Worm (Caenorhabditis elegans) whole organism, young adult: ENCODE measurements around the gene gei-3.

Experiments used
- K12H6.12 ChIP-seq: fragments of 200-800 bp; sonication (Bioruptor generic); optimal IDR thresholded peaks from 2 replicates; lab custom pipeline; 2018; ENCODE audit warnings: mild to moderate bottlenecking, missing genetic modification characterization, missing compliant biosample characterization
- Y53F4B.3 ChIP-seq: fragments of 200-800 bp; sonication (Bioruptor generic); IDR thresholded peaks from 2 replicates; pipeline ENCODE4 v1.3.6; 2022; ENCODE audit warnings: missing genetic modification reagents, missing genetic modification characterization, missing compliant biosample characterization
- Y53G8AR.9 ChIP-seq: fragments of 200-800 bp; sonication (Bioruptor generic); conservative IDR thresholded peaks from 2 replicates; pipeline ENCODE4 v1.3.6; 2022; ENCODE audit warnings: missing genetic modification reagents, missing genetic modification characterization, missing compliant biosample characterization
- Y56A3A.18 ChIP-seq: fragments of 200-800 bp; sonication (Bioruptor generic); IDR thresholded peaks from 2 replicates; pipeline ENCODE4 v1.3.6; 2022; ENCODE audit warnings: missing genetic modification reagents, missing genetic modification characterization, missing compliant biosample characterization
- atf-7 ChIP-seq: sonication (generic microtip); optimal IDR thresholded peaks from 2 replicates; lab custom pipeline; 2017; ENCODE audit warnings: mild to moderate bottlenecking, missing genetic modification characterization, missing compliant biosample characterization
- dpff-1 ChIP-seq: sonication (generic microtip); optimal IDR thresholded peaks from 2 replicates; lab custom pipeline; 2017; ENCODE audit warnings: mild to moderate bottlenecking, missing genetic modification characterization, missing compliant biosample characterization
- dpl-1 ChIP-seq: fragments of 150-350 bp; optimal IDR thresholded peaks from 2 replicates; lab custom pipeline; 2014; ENCODE audit warnings: missing biosample characterization, missing genetic modification reagents, missing genetic modification characterization
- lsy-27 ChIP-seq: sonication (generic microtip); optimal IDR thresholded peaks from 2 replicates; lab custom pipeline; 2017; ENCODE audit warnings: missing genetic modification characterization, mild to moderate bottlenecking, missing compliant biosample characterization, antibody characterized with exemption, missing genotype, borderline replicate concordance; ENCODE audit not compliant: insufficient read depth
- mcd-1 ChIP-seq: fragments of 200-800 bp; sonication (Bioruptor generic); IDR thresholded peaks from 2 replicates; pipeline ENCODE4 v1.3.6; 2022; ENCODE audit warnings: missing genetic modification reagents, missing genetic modification characterization, missing compliant biosample characterization
- nfya-2 ChIP-seq: fragments of 200-800 bp; sonication (Bioruptor generic); IDR thresholded peaks from 2 replicates; pipeline ENCODE4 v1.3.6; 2022; ENCODE audit warnings: missing genetic modification reagents, missing genetic modification characterization, missing compliant biosample characterization
- snpc-3.4 ChIP-seq: sonication (generic microtip); optimal IDR thresholded peaks from 2 replicates; lab custom pipeline; 2017; ENCODE audit warnings: missing genetic modification characterization, mild to moderate bottlenecking, missing compliant biosample characterization, antibody characterized with exemption, moderate library complexity, missing genotype, missing genetic modification reagents
- unc-62 ChIP-seq: fragments of 150-350 bp; optimal IDR thresholded peaks from 2 replicates; lab custom pipeline; 2014; ENCODE audit warnings: missing biosample characterization, missing genetic modification reagents, missing genetic modification characterization

DNA sequence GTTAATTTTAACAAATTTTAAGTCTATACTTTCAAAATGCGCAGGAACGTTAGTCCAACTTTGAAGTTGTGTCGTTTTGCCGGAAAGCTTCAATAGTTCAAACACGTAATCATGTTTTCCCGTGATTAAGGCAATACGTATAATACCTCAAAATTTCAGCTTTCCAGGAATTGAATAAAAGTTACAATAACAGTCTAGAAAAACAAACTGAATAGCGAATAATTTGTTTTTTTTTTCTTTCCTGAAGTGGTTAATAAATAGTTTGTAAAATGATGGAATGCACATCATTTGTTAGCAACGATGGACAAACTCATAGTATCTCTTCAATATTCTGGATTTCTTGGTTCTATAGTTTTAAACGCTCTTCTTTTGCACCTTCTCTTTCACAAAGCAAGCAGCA lies 23.4 kb downstream of the gei-3 start, which contains the start of gene str-123:
- TF ChIP-seq dpl-1 (no peak), nfya-2 (GFP tag; lab: Robert Waterston, UW) (no peak), dpff-1 (no peak), Y56A3A.18 (no peak), lsy-27 (tag; lab: Kevin White, UChicago) (no peak), K12H6.12 (no peak), mcd-1 (no peak), Y53G8AR.9 (no peak), unc-62 (GFP tag; lab: Kevin White, UChicago) (no peak), atf-7 (tag; lab: Kevin White, UChicago) (no peak), Y53F4B.3 (GFP tag; lab: Robert Waterston, UW) (no peak), snpc-3.4 (no peak)
